Worm (Caenorhabditis elegans) whole organism, late embryonic: Measurements from ENCODE around the gene M110.3.

ENCODE experiments used
- ama-1 ChIP-seq: fragments of 150-350 bp; optimal IDR thresholded peaks from 2 replicates; lab custom pipeline; 2014
- hlh-30 ChIP-seq: sonication (generic microtip); optimal IDR thresholded peaks from 2 replicates; lab custom pipeline; 2017; ENCODE audit warnings: antibody characterized with exemption, missing genetic modification characterization, missing compliant biosample characterization; ENCODE audit not compliant: insufficient read depth
- hlh-8 ChIP-seq: sonication (generic microtip); optimal IDR thresholded peaks from 2 replicates; lab custom pipeline; 2016; ENCODE audit warnings: missing genotype, missing genetic modification characterization, missing compliant biosample characterization
- nfya-1 ChIP-seq: sonication (generic microtip); optimal IDR thresholded peaks from 2 replicates; lab custom pipeline; 2017; ENCODE audit warnings: missing genetic modification characterization, mild to moderate bottlenecking, missing compliant biosample characterization, antibody characterized with exemption, moderate library complexity
- pqm-1 ChIP-seq: sonication (generic microtip); optimal IDR thresholded peaks from 2 replicates; lab custom pipeline; 2016; ENCODE audit warnings: missing genetic modification characterization, missing compliant biosample characterization
- sox-2 ChIP-seq: fragments of 200-800 bp; sonication (Bioruptor generic); IDR thresholded peaks from 2 replicates; pipeline ENCODE4 v1.3.6; 2022; ENCODE audit warnings: missing genetic modification reagents, missing genetic modification characterization, missing compliant biosample characterization

DNA sequence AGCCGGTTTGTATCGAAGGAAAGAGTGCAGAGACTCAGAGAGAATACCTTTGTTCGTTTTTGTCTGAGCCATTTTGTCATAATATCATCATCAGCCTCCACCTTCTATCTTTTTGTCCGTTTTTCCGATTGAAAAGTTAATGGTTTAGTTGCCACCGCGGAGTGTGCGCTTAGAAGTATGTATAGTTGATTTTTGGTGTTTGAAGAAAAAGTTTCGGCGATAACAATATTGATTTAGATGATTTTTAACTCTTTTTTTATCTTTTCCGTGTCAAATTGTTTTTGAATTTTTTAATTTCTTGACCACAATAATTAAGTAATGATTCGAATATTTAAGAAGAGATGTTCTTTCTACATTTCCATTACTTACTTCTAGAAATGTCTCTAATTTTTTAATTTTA, 10.8 kb downstream of the M110.3 start:
- TF ChIP-seq pqm-1 (tag; lab: Kevin White, UChicago) (no peak), hlh-8 (no peak), hlh-30 (tag; lab: Kevin White, UChicago) (no peak), ama-1 (no peak), sox-2 (GFP tag; lab: Robert Waterston, UW) (no peak), nfya-1 (tag; lab: Kevin White, UChicago) (no peak)
